Worm (Caenorhabditis elegans): ENCODE measurements around the gene dph-1.

DNA sequence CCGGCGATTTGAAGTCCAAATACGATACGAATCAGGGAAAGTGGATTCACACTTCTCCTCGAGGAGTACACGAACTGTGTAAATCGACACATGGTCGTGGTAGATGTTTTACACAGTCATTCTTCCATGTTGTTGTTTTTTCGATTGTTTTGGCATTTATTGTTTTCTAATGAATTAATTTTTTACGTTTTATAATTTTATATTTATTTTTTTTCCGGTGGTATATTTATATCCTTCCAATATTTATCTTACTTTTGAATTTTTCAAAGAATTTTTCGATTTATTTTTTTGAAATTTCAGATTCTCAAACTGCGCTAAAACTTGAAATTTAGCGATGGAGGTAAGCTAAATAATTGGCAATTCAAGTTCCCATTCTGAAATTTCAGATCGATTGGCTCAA lies 6.5 kb downstream of the dph-1 start, which contains the start of gene nrde-1:
- no peak for TF ChIP-seq nhr-23 (tag; optimal IDR thresholded peaks at IDR 0.05)
- TF ChIP-seq fos-1 (tag; optimal IDR thresholded peaks at IDR 0.05) = no peak
- no peak for TF ChIP-seq dmd-4 (tag; optimal IDR thresholded peaks at IDR 0.05)
- TF ChIP-seq ZK546.5 (tag; optimal IDR thresholded peaks at IDR 0.05) = no peak
- TF ChIP-seq ceh-16 (tag; optimal IDR thresholded peaks at IDR 0.05) = no peak
- TF ChIP-seq peb-1 (tag; optimal IDR thresholded peaks at IDR 0.05) = no peak
- TF ChIP-seq mdl-1 (tag; optimal IDR thresholded peaks at IDR 0.05) = no peak
- TF ChIP-seq skn-1 (tag; optimal IDR thresholded peaks at IDR 0.05) = no peak
- TF ChIP-seq blmp-1 (tag; optimal IDR thresholded peaks at IDR 0.05; ENCODE audit: insufficient read depth) = no peak
